Worm (Caenorhabditis elegans) whole organism, late embryonic: Measurements from ENCODE around the gene K09C8.7.

Experiments
- C08G9.2 ChIP-seq: sonication (generic microtip); optimal IDR thresholded peaks from 2 replicates; lab custom pipeline; 2016; ENCODE audit warnings: mild to moderate bottlenecking, missing genetic modification characterization, moderate library complexity, missing compliant biosample characterization
- C38D4.7 ChIP-seq: fragments of 200-800 bp; sonication (Bioruptor generic); optimal IDR thresholded peaks from 2 replicates; lab custom pipeline; 2018; ENCODE audit warnings: mild to moderate bottlenecking, missing genetic modification characterization, moderate library complexity, missing compliant biosample characterization
- F13H6.1 ChIP-seq: sonication (generic microtip); optimal IDR thresholded peaks from 2 replicates; lab custom pipeline; 2016; ENCODE audit warnings: missing genetic modification characterization, missing compliant biosample characterization
- K09A11.1 ChIP-seq: sonication (generic microtip); optimal IDR thresholded peaks from 2 replicates; lab custom pipeline; 2017; ENCODE audit warnings: antibody characterized with exemption, mild to moderate bottlenecking, missing genetic modification characterization, missing compliant biosample characterization; ENCODE audit not compliant: insufficient read depth
- ahr-1 ChIP-seq: sonication (generic microtip); optimal IDR thresholded peaks from 2 replicates; lab custom pipeline; 2016; ENCODE audit warnings: missing genetic modification characterization, missing compliant biosample characterization
- ama-1 ChIP-seq: fragments of 150-350 bp; optimal IDR thresholded peaks from 2 replicates; lab custom pipeline; 2014
- ceh-14 ChIP-seq: sonication (generic microtip); optimal IDR thresholded peaks from 2 replicates; lab custom pipeline; 2016; ENCODE audit warnings: missing genotype, missing genetic modification characterization, missing compliant biosample characterization
- ceh-2 ChIP-seq: sonication (generic microtip); optimal IDR thresholded peaks from 2 replicates; lab custom pipeline; 2016; ENCODE audit warnings: missing genotype, missing genetic modification characterization, missing compliant biosample characterization
- ceh-22 ChIP-seq: sonication (generic microtip); optimal IDR thresholded peaks from 2 replicates; lab custom pipeline; 2017; ENCODE audit warnings: missing biosample characterization, missing genetic modification characterization
- ceh-24 ChIP-seq: sonication (generic microtip); optimal IDR thresholded peaks from 2 replicates; lab custom pipeline; 2016; ENCODE audit warnings: mild to moderate bottlenecking, missing genetic modification characterization, missing compliant biosample characterization
- ceh-34 ChIP-seq: sonication (generic microtip); optimal IDR thresholded peaks from 2 replicates; lab custom pipeline; 2016; ENCODE audit warnings: mild to moderate bottlenecking, missing genetic modification characterization, missing compliant biosample characterization
- ceh-6 ChIP-seq: fragments of 200-800 bp; sonication (Bioruptor generic); optimal IDR thresholded peaks from 2 replicates; lab custom pipeline; 2018; ENCODE audit warnings: mild to moderate bottlenecking, missing genetic modification characterization, missing compliant biosample characterization
- ceh-9 ChIP-seq: sonication (generic microtip); optimal IDR thresholded peaks from 2 replicates; lab custom pipeline; 2016; ENCODE audit warnings: mild to moderate bottlenecking, missing genetic modification characterization, inconsistent platforms, missing compliant biosample characterization
- che-1 ChIP-seq: sonication (generic microtip); optimal IDR thresholded peaks from 2 replicates; lab custom pipeline; 2016; ENCODE audit warnings: mild to moderate bottlenecking, missing genetic modification characterization, missing compliant biosample characterization
- dve-1 ChIP-seq: sonication (generic microtip); optimal IDR thresholded peaks from 2 replicates; lab custom pipeline; 2017; ENCODE audit warnings: antibody characterized with exemption, mild to moderate bottlenecking, missing genetic modification characterization, missing compliant biosample characterization
- elt-2 ChIP-seq: sonication (generic microtip); optimal IDR thresholded peaks from 2 replicates; lab custom pipeline; 2016; ENCODE audit warnings: missing genetic modification reagents, missing genetic modification characterization, missing compliant biosample characterization
- eyg-1 ChIP-seq: sonication (generic microtip); optimal IDR thresholded peaks from 2 replicates; lab custom pipeline; 2016; ENCODE audit warnings: missing genotype, missing genetic modification characterization, missing compliant biosample characterization
- fax-1 ChIP-seq: sonication (generic microtip); optimal IDR thresholded peaks from 2 replicates; lab custom pipeline; 2016; ENCODE audit warnings: missing genotype, missing genetic modification characterization, missing compliant biosample characterization
- fkh-10 ChIP-seq: fragments of 150-350 bp; optimal IDR thresholded peaks from 2 replicates; lab custom pipeline; 2014; ENCODE audit warnings: missing biosample characterization, missing genetic modification reagents, missing genetic modification characterization
- fkh-6 ChIP-seq: sonication (generic microtip); optimal IDR thresholded peaks from 2 replicates; lab custom pipeline; 2016; ENCODE audit warnings: missing genetic modification characterization, missing compliant biosample characterization
- gmeb-2 ChIP-seq: sonication (generic microtip); optimal IDR thresholded peaks from 2 replicates; lab custom pipeline; 2016; ENCODE audit warnings: missing genetic modification characterization, inconsistent platforms, missing compliant biosample characterization
- hlh-13 ChIP-seq: fragments of 200-800 bp; sonication (Bioruptor generic); optimal IDR thresholded peaks from 2 replicates; lab custom pipeline; 2018; ENCODE audit warnings: mild to moderate bottlenecking, missing genetic modification characterization, missing compliant biosample characterization
- hlh-15 ChIP-seq: sonication (generic microtip); optimal IDR thresholded peaks from 2 replicates; lab custom pipeline; 2016; ENCODE audit warnings: missing genetic modification characterization, missing compliant biosample characterization
- hlh-30 ChIP-seq: sonication (generic microtip); optimal IDR thresholded peaks from 2 replicates; lab custom pipeline; 2017; ENCODE audit warnings: antibody characterized with exemption, missing genetic modification characterization, missing compliant biosample characterization; ENCODE audit not compliant: insufficient read depth
- hlh-8 ChIP-seq: sonication (generic microtip); optimal IDR thresholded peaks from 2 replicates; lab custom pipeline; 2016; ENCODE audit warnings: missing genotype, missing genetic modification characterization, missing compliant biosample characterization
- lim-6 ChIP-seq: sonication (generic microtip); optimal IDR thresholded peaks from 2 replicates; lab custom pipeline; 2016; ENCODE audit warnings: missing genetic modification characterization, missing compliant biosample characterization
- lin-11 ChIP-seq: fragments of 200-800 bp; sonication (Bioruptor generic); optimal IDR thresholded peaks from 2 replicates; lab custom pipeline; 2018; ENCODE audit warnings: mild to moderate bottlenecking, missing genetic modification characterization, missing compliant biosample characterization
- nfya-1 ChIP-seq: sonication (generic microtip); optimal IDR thresholded peaks from 2 replicates; lab custom pipeline; 2017; ENCODE audit warnings: missing genetic modification characterization, mild to moderate bottlenecking, missing compliant biosample characterization, antibody characterized with exemption, moderate library complexity
- nhr-11 ChIP-seq: fragments of 150-350 bp; optimal IDR thresholded peaks from 2 replicates; lab custom pipeline; 2014; ENCODE audit warnings: missing biosample characterization, missing genetic modification characterization
- nhr-232 ChIP-seq: sonication (generic microtip); optimal IDR thresholded peaks from 2 replicates; lab custom pipeline; 2016; ENCODE audit warnings: missing genetic modification characterization, missing compliant biosample characterization
- npax-4 ChIP-seq: sonication (generic microtip); optimal IDR thresholded peaks from 2 replicates; lab custom pipeline; 2016; ENCODE audit warnings: missing genetic modification characterization, missing compliant biosample characterization
- odd-2 ChIP-seq: sonication (generic microtip); optimal IDR thresholded peaks from 2 replicates; lab custom pipeline; 2017; ENCODE audit warnings: antibody characterized with exemption, mild to moderate bottlenecking, missing genetic modification characterization, missing compliant biosample characterization
- pag-3 ChIP-seq: sonication (generic microtip); optimal IDR thresholded peaks from 2 replicates; lab custom pipeline; 2016; ENCODE audit warnings: missing compliant biosample characterization, missing genetic modification characterization, borderline replicate concordance
- pat-9 ChIP-seq: fragments of 200-800 bp; sonication (Bioruptor generic); optimal IDR thresholded peaks from 2 replicates; lab custom pipeline; 2018; ENCODE audit warnings: mild to moderate bottlenecking, missing genetic modification characterization, moderate library complexity, missing compliant biosample characterization
- pax-1 ChIP-seq: fragments of 150-350 bp; optimal IDR thresholded peaks from 2 replicates; lab custom pipeline; 2014; ENCODE audit warnings: missing biosample characterization, missing genetic modification characterization
- pqm-1 ChIP-seq: sonication (generic microtip); optimal IDR thresholded peaks from 2 replicates; lab custom pipeline; 2016; ENCODE audit warnings: missing genetic modification characterization, missing compliant biosample characterization
- ref-2 ChIP-seq: sonication (generic microtip); optimal IDR thresholded peaks from 2 replicates; lab custom pipeline; 2016; ENCODE audit warnings: missing genetic modification characterization, missing compliant biosample characterization
- rnt-1 ChIP-seq: sonication (generic microtip); optimal IDR thresholded peaks from 2 replicates; lab custom pipeline; 2016; ENCODE audit warnings: missing genetic modification characterization, missing compliant biosample characterization
- sdc-2 ChIP-seq: sonication (generic microtip); optimal IDR thresholded peaks from 2 replicates; lab custom pipeline; 2016; ENCODE audit warnings: missing genotype, missing genetic modification characterization, missing compliant biosample characterization
- sox-2 ChIP-seq: fragments of 200-800 bp; sonication (Bioruptor generic); IDR thresholded peaks from 2 replicates; pipeline ENCODE4 v1.3.6; 2022; ENCODE audit warnings: missing genetic modification reagents, missing genetic modification characterization, missing compliant biosample characterization
- sox-4 ChIP-seq: sonication (generic microtip); optimal IDR thresholded peaks from 2 replicates; lab custom pipeline; 2017; ENCODE audit warnings: mild to moderate bottlenecking, missing genetic modification characterization, inconsistent platforms, missing compliant biosample characterization
- syd-9 ChIP-seq: sonication (generic microtip); optimal IDR thresholded peaks from 2 replicates; lab custom pipeline; 2016; ENCODE audit warnings: mild to moderate bottlenecking, missing genetic modification characterization, moderate library complexity, missing compliant biosample characterization
- tbx-2 ChIP-seq: sonication (generic microtip); optimal IDR thresholded peaks from 2 replicates; lab custom pipeline; 2016; ENCODE audit warnings: missing genetic modification characterization, missing compliant biosample characterization
- tbx-7 ChIP-seq: sonication (generic microtip); optimal IDR thresholded peaks from 2 replicates; lab custom pipeline; 2016; ENCODE audit warnings: missing genotype, missing genetic modification characterization, missing compliant biosample characterization
- ttx-3 ChIP-seq: sonication (generic microtip); optimal IDR thresholded peaks from 2 replicates; lab custom pipeline; 2016; ENCODE audit warnings: missing genetic modification reagents, missing genetic modification characterization, missing compliant biosample characterization
- unc-42 ChIP-seq: sonication (generic microtip); optimal IDR thresholded peaks from 2 replicates; lab custom pipeline; 2016; ENCODE audit warnings: missing genotype, missing genetic modification characterization, missing compliant biosample characterization
- unc-55 ChIP-seq: sonication (generic microtip); optimal IDR thresholded peaks from 2 replicates; lab custom pipeline; 2017; ENCODE audit warnings: missing biosample characterization, missing genetic modification reagents, missing genetic modification characterization
- unc-86 ChIP-seq: sonication (generic microtip); optimal IDR thresholded peaks from 2 replicates; lab custom pipeline; 2016; ENCODE audit warnings: missing genetic modification characterization, missing compliant biosample characterization
- zip-5 ChIP-seq: sonication (generic microtip); optimal IDR thresholded peaks from 2 replicates; lab custom pipeline; 2016; ENCODE audit warnings: missing genetic modification characterization, missing compliant biosample characterization
- ztf-16 ChIP-seq: sonication (generic microtip); optimal IDR thresholded peaks from 2 replicates; lab custom pipeline; 2017; ENCODE audit warnings: missing genetic modification characterization, missing compliant biosample characterization

K09C8.7 gene

DNA sequence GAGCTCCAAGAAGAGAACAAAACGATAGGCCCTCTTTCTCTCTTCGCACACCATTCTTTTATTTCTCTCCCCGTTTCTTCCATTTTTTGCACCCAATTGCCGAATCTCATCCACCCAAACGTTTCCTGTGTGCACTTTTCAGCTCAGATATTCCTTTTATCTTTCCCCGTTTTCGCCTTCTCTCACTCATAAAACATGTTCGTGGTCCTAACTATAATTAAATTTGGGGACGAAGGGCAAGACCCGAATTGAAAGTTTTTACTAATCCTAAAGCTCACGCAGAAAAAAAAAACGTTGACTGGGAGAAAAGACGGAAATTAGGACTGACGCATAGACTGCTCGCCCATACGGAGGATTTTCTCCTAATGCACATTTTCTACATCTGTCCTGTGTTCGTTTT lies 14.3 kb upstream of the K09C8.7 start:
- TF ChIP-seq syd-9 (tag; lab: Kevin White, UChicago) (no peak), elt-2 (tag; lab: Kevin White, UChicago) (no peak), unc-42 (tag; lab: Kevin White, UChicago) (peak; percentile 60)

DNA sequence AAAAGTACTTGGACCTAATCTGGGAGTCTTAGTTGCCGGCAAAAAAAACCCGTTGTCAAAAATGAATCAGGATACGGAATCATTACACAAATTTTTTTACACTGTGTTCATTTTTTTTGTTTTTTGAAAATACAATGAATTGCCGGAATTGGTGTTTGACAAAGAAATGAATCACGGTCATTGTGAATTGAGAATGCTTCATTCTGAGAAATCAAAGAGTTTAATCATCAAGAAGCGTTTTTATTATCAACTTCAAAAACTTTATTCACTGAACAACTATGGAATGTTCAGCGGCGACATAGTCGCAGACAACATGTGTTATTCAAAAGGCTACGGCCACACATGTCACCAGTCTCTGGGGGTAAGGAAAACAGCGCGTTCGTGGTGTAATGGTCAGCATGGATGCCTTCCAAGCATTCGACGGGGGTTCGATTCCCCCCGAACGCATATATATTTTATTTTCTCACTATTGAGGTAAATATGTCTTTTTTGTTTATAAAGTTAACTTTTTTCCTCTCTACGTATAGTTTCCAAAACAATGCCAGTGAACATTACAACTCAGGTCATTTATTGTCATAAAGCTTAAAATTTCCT lies 12.4 kb upstream of the K09C8.7 start, which contains the start of gene nas-10:
nas-10 (minus strand) TSS at position 51 of the 594 bp plus-strand sequence.
- peak; percentile 33 for TF ChIP-seq rnt-1 (tag; lab: Kevin White, UChicago)
- TF ChIP-seq ztf-16 (tag; lab: Kevin White, UChicago) = peak; percentile 85
- TF ChIP-seq C08G9.2 (tag; lab: Kevin White, UChicago) = peak; percentile 57
- TF ChIP-seq hlh-13 (GFP tag; lab: Kevin White, UChicago) = peak; percentile 64
- peak; percentile 77 for TF ChIP-seq fax-1 (tag; lab: Kevin White, UChicago)
- peak; percentile 49 for TF ChIP-seq pqm-1
- TF ChIP-seq odd-2 (tag; lab: Kevin White, UChicago) = peak; percentile 38
- peak; percentile 82 for TF ChIP-seq syd-9 (tag; lab: Kevin White, UChicago)
- TF ChIP-seq hlh-15 (tag; lab: Kevin White, UChicago) = peak; percentile 58
- TF ChIP-seq unc-42 (tag; lab: Kevin White, UChicago) = peak; percentile 37
- peak; percentile 58 for TF ChIP-seq zip-5
- TF ChIP-seq elt-2 (tag; lab: Kevin White, UChicago) = peak; percentile 84
- peak; percentile 81 for TF ChIP-seq fkh-6
- peak; percentile 82 for TF ChIP-seq hlh-8 (tag; lab: Kevin White, UChicago)
- TF ChIP-seq ref-2 (tag; lab: Kevin White, UChicago) = peak; percentile 58
- peak; percentile 73 for TF ChIP-seq lin-11 (tag; lab: Kevin White, UChicago)
- peak; percentile 73 for TF ChIP-seq eyg-1 (tag; lab: Kevin White, UChicago)
- TF ChIP-seq unc-55 (GFP tag; lab: Kevin White, UChicago) = no peak
- peak; percentile 80 for TF ChIP-seq ceh-6 (GFP tag; lab: Kevin White, UChicago)
- peak; percentile 40 for TF ChIP-seq dve-1 (tag; lab: Kevin White, UChicago)
- peak; percentile 84 for TF ChIP-seq che-1
- TF ChIP-seq ceh-24 (tag; lab: Kevin White, UChicago) = peak; percentile 44
- peak; percentile 43 for TF ChIP-seq hlh-30 (tag; lab: Kevin White, UChicago)
- peak; percentile 73 for TF ChIP-seq unc-86 (tag; lab: Kevin White, UChicago)
- peak; percentile 75 for TF ChIP-seq ceh-9 (tag; lab: Kevin White, UChicago)
- no peak for TF ChIP-seq pax-1 (tag; lab: Kevin White, UChicago)
- peak; percentile 70 for TF ChIP-seq nhr-232 (tag; lab: Kevin White, UChicago)
- peak; percentile 68 for TF ChIP-seq npax-4 (tag; lab: Kevin White, UChicago)
- TF ChIP-seq nfya-1 (tag; lab: Kevin White, UChicago) = peak; percentile 56
- TF ChIP-seq ceh-22 (tag; lab: Kevin White, UChicago) = no peak
- TF ChIP-seq ceh-34 = peak; percentile 82
- no peak for TF ChIP-seq ama-1 (lab: Kevin White, UChicago)
- TF ChIP-seq C38D4.7 (GFP tag; lab: Kevin White, UChicago) = peak; percentile 73
- TF ChIP-seq F13H6.1 (tag; lab: Kevin White, UChicago) = peak; percentile 55
- TF ChIP-seq lim-6 (tag; lab: Kevin White, UChicago) = peak; percentile 46
- peak; percentile 88 for TF ChIP-seq ttx-3 (tag; lab: Kevin White, UChicago)
- TF ChIP-seq sox-4 (tag; lab: Kevin White, UChicago) = peak; percentile 83
- no peak for TF ChIP-seq fkh-10 (GFP tag; lab: Kevin White, UChicago)
- peak; percentile 84 for TF ChIP-seq sdc-2 (tag; lab: Kevin White, UChicago)
- TF ChIP-seq tbx-2 (tag; lab: Kevin White, UChicago) = peak; percentile 80
- TF ChIP-seq tbx-7 (tag; lab: Kevin White, UChicago) = peak; percentile 21
- peak; percentile 14 for TF ChIP-seq pag-3
- peak; percentile 86 for TF ChIP-seq pat-9
- peak; percentile 51 for TF ChIP-seq sox-2 (GFP tag; lab: Robert Waterston, UW)
- TF ChIP-seq ceh-2 (tag; lab: Kevin White, UChicago) = peak; percentile 75
- TF ChIP-seq gmeb-2 (tag; lab: Kevin White, UChicago) = peak; percentile 83
- TF ChIP-seq nhr-11 (tag; lab: Kevin White, UChicago) = no peak
- TF ChIP-seq ceh-14 (tag; lab: Kevin White, UChicago) = peak; percentile 60
- peak; percentile 39 for TF ChIP-seq ahr-1 (tag; lab: Kevin White, UChicago)
- peak; percentile 75 for TF ChIP-seq K09A11.1
